Fruit fly (Drosophila melanogaster) whole organism, embryonic: ENCODE data around the gene CG31265.
A peak's percentile ranks its signal among the peaks of the same experiment; 100 is the strongest.

Experiments used
- Atf6 ChIP-seq: fragments of 200-800 bp; sonication (Bioruptor generic); IDR thresholded peaks from 2 replicates; pipeline ENCODE4 v1.3.6; 2022; ENCODE audit warnings: missing biosample characterization, missing genetic modification characterization
- CG1024 ChIP-seq: fragments of 200-800 bp; sonication (Bioruptor generic); IDR thresholded peaks from 2 replicates; pipeline ENCODE4 v1.3.6; 2022; ENCODE audit warnings: missing biosample characterization, missing genetic modification characterization
- CG10462 ChIP-seq: fragments of 200-800 bp; sonication (Bioruptor generic); optimal IDR thresholded peaks from 2 replicates; lab custom pipeline; 2016; ENCODE audit warnings: missing biosample characterization, missing genetic modification characterization
- CG11456 ChIP-seq: fragments of 200-800 bp; sonication (Bioruptor generic); IDR thresholded peaks from 3 replicates; pipeline ENCODE4 v1.3.6; 2022; ENCODE audit warnings: missing biosample characterization, missing genetic modification characterization
- CG12744 ChIP-seq: fragments of 200-800 bp; sonication (Bioruptor generic); optimal IDR thresholded peaks from 2 replicates; lab custom pipeline; 2016; ENCODE audit warnings: missing biosample characterization, missing genetic modification characterization
- CG13123 ChIP-seq: fragments of 200-800 bp; sonication (Bioruptor generic); optimal IDR thresholded peaks from 2 replicates; lab custom pipeline; 2016; ENCODE audit warnings: missing biosample characterization, missing genetic modification characterization
- CG16813 ChIP-seq: fragments of 200-800 bp; sonication (Bioruptor generic); IDR thresholded peaks from 3 replicates; pipeline ENCODE4 v1.3.6; 2022; ENCODE audit warnings: missing biosample characterization, missing genetic modification characterization; ENCODE audit not compliant: partially characterized antibody
- CG16863 ChIP-seq: fragments of 200-800 bp; sonication (Bioruptor generic); optimal IDR thresholded peaks from 3 replicates; lab custom pipeline; 2016; ENCODE audit warnings: missing biosample characterization, missing genetic modification characterization
- CG1832 ChIP-seq: fragments of 200-800 bp; sonication (Bioruptor generic); optimal IDR thresholded peaks from 2 replicates; lab custom pipeline; 2017; ENCODE audit warnings: missing biosample characterization, mild to moderate bottlenecking, missing genetic modification characterization, inconsistent platforms
- CG2202 ChIP-seq: fragments of 200-800 bp; sonication (Bioruptor generic); optimal IDR thresholded peaks from 2 replicates; lab custom pipeline; 2018; ENCODE audit warnings: missing biosample characterization, mild to moderate bottlenecking, missing genetic modification characterization
- CG30403 ChIP-seq: fragments of 200-800 bp; sonication (Bioruptor generic); optimal IDR thresholded peaks from 3 replicates; lab custom pipeline; 2016; ENCODE audit warnings: missing biosample characterization, missing genetic modification characterization
- CG31224 ChIP-seq: fragments of 200-800 bp; sonication (Bioruptor generic); IDR thresholded peaks from 2 replicates; pipeline ENCODE4 v1.3.6; 2022; ENCODE audit warnings: missing biosample characterization, missing genetic modification characterization
- CG33213 ChIP-seq: fragments of 200-800 bp; sonication (Bioruptor generic); optimal IDR thresholded peaks from 3 replicates; lab custom pipeline; 2016; ENCODE audit warnings: missing biosample characterization, missing genetic modification characterization
- CG6791 ChIP-seq: fragments of 200-800 bp; sonication (Bioruptor generic); IDR thresholded peaks from 3 replicates; pipeline ENCODE4 v1.3.6; 2022; ENCODE audit warnings: missing biosample characterization, missing genetic modification characterization; ENCODE audit not compliant: partially characterized antibody
- CG7271 ChIP-seq: fragments of 200-800 bp; sonication (Bioruptor generic); optimal IDR thresholded peaks from 2 replicates; lab custom pipeline; 2018; ENCODE audit warnings: missing biosample characterization, mild to moderate bottlenecking, missing genetic modification characterization, moderate library complexity
- CG7556 ChIP-seq: fragments of 200-800 bp; sonication (Bioruptor generic); optimal IDR thresholded peaks from 2 replicates; lab custom pipeline; 2017; ENCODE audit warnings: missing biosample characterization, mild to moderate bottlenecking, missing genetic modification characterization
- CG7839 ChIP-seq: fragments of 200-800 bp; sonication (Bioruptor generic); optimal IDR thresholded peaks from 3 replicates; lab custom pipeline; 2018; ENCODE audit warnings: missing biosample characterization, mild to moderate bottlenecking, missing genetic modification characterization, moderate library complexity
- CG8765 ChIP-seq: fragments of 200-800 bp; sonication (Bioruptor generic); IDR thresholded peaks from 2 replicates; pipeline ENCODE4 v1.3.6; 2022; ENCODE audit warnings: missing biosample characterization, missing genetic modification characterization
- CG8944 ChIP-seq: fragments of 200-800 bp; sonication (Bioruptor generic); optimal IDR thresholded peaks from 3 replicates; lab custom pipeline; 2016; ENCODE audit warnings: missing biosample characterization, missing genetic modification characterization
- CG9817 ChIP-seq: fragments of 200-800 bp; sonication (Bioruptor generic); optimal IDR thresholded peaks from 2 replicates; lab custom pipeline; 2018; ENCODE audit warnings: missing biosample characterization, mild to moderate bottlenecking, missing genetic modification characterization, moderate library complexity
- CoRest ChIP-seq: fragments of 200-800 bp; sonication (Bioruptor generic); optimal IDR thresholded peaks from 3 replicates; lab custom pipeline; 2018; ENCODE audit warnings: missing biosample characterization, mild to moderate bottlenecking, missing genetic modification characterization, moderate library complexity
- Dbx ChIP-seq: fragments of 200-800 bp; sonication (Bioruptor generic); IDR thresholded peaks from 3 replicates; pipeline ENCODE4 v1.3.6; 2022; ENCODE audit warnings: missing biosample characterization, missing genetic modification characterization
- H2.0 ChIP-seq: fragments of 200-800 bp; sonication (Bioruptor generic); IDR thresholded peaks from 2 replicates; pipeline ENCODE4 v1.3.6; 2022; ENCODE audit warnings: missing biosample characterization, missing genetic modification characterization
- HLH54F ChIP-seq: fragments of 200-800 bp; sonication (Bioruptor generic); optimal IDR thresholded peaks from 3 replicates; lab custom pipeline; 2016; ENCODE audit warnings: missing biosample characterization, missing genetic modification characterization
- Hmx ChIP-seq: fragments of 200-800 bp; sonication (Bioruptor generic); optimal IDR thresholded peaks from 2 replicates; lab custom pipeline; 2016; ENCODE audit warnings: missing biosample characterization, missing genetic modification characterization
- Hr51 ChIP-seq, 2 experiments: fragments of 200-800 bp; sonication (Bioruptor generic); optimal IDR thresholded peaks; 2 replicates in 1 of 2; 3 replicates in 1 of 2; lab custom pipeline; 2016 to 2018; ENCODE audit warnings: missing biosample characterization in 2 of 2, missing genetic modification characterization in 2 of 2, mild to moderate bottlenecking in 1 of 2, moderate library complexity in 1 of 2
- Jarid2 ChIP-seq: fragments of 200-800 bp; sonication (Bioruptor generic); optimal IDR thresholded peaks from 3 replicates; lab custom pipeline; 2017; ENCODE audit warnings: mild to moderate bottlenecking, missing biosample characterization, missing genetic modification reagents, missing genetic modification characterization
- Lim3 ChIP-seq: fragments of 200-800 bp; sonication (Bioruptor generic); IDR thresholded peaks from 2 replicates; pipeline ENCODE4 v1.3.6; 2022; ENCODE audit warnings: missing biosample characterization, missing genetic modification characterization
- Lpt ChIP-seq: fragments of >200 bp; optimal IDR thresholded peaks from 2 replicates; lab custom pipeline; 2018; ENCODE audit warnings: missing biosample characterization, missing genetic modification characterization
- Mad ChIP-seq: fragments of 200-800 bp; sonication (Bioruptor generic); optimal IDR thresholded peaks from 2 replicates; lab custom pipeline; 2016; ENCODE audit warnings: missing biosample characterization, missing genetic modification characterization
- Med ChIP-seq: fragments of 200-800 bp; sonication (Bioruptor generic); peaks from one replicate; lab custom pipeline; 2016; ENCODE audit warnings: missing biosample characterization, missing genetic modification characterization, mild to moderate bottlenecking, inconsistent platforms, moderate library complexity
- NC2α ChIP-seq: fragments of 200-800 bp; sonication (Bioruptor generic); optimal IDR thresholded peaks from 2 replicates; lab custom pipeline; 2016; ENCODE audit warnings: missing biosample characterization, missing genetic modification characterization
- Nf-YA ChIP-seq: fragments of 200-800 bp; sonication (Bioruptor generic); IDR thresholded peaks from 2 replicates; pipeline ENCODE4 v1.3.6; 2022; ENCODE audit warnings: missing biosample characterization, missing genetic modification characterization
- Oaz ChIP-seq: fragments of 200-800 bp; sonication (Bioruptor generic); IDR thresholded peaks from 2 replicates; pipeline ENCODE4 v1.3.6; 2022; ENCODE audit warnings: missing biosample characterization, missing genetic modification characterization
- Opbp ChIP-seq: fragments of 200-800 bp; sonication (Bioruptor generic); IDR thresholded peaks from 3 replicates; pipeline ENCODE4 v1.3.6; 2022; ENCODE audit warnings: missing biosample characterization, missing genetic modification characterization; ENCODE audit not compliant: partially characterized antibody
- Ravus ChIP-seq: fragments of 200-800 bp; sonication (Bioruptor generic); IDR thresholded peaks from 2 replicates; pipeline ENCODE4 v1.3.6; 2022; ENCODE audit warnings: missing biosample characterization, missing genetic modification characterization
- ab ChIP-seq: fragments of 200-800 bp; sonication (Bioruptor generic); optimal IDR thresholded peaks from 2 replicates; lab custom pipeline; 2016; ENCODE audit warnings: missing biosample characterization, missing genetic modification characterization
- bsh ChIP-seq, 2 experiments: fragments of 200-800 bp; sonication (Bioruptor generic); optimal IDR thresholded peaks; 2 replicates each; lab custom pipeline; 2017 to 2018; ENCODE audit warnings: mild to moderate bottlenecking in 2 of 2, missing biosample characterization in 2 of 2, missing genetic modification characterization in 2 of 2, moderate library complexity in 1 of 2
- chif ChIP-seq, 2 experiments: fragments of 200-800 bp; sonication (Bioruptor generic); optimal IDR thresholded peaks; 3 replicates each; lab custom pipeline; 2016; ENCODE audit warnings: missing biosample characterization in 2 of 2, missing genetic modification characterization in 2 of 2
- chn ChIP-seq: fragments of 200-800 bp; sonication (Bioruptor generic); optimal IDR thresholded peaks from 2 replicates; lab custom pipeline; 2016; ENCODE audit warnings: missing biosample characterization, missing genetic modification characterization
- danr ChIP-seq: fragments of 200-800 bp; sonication (Bioruptor generic); IDR thresholded peaks from 2 replicates; pipeline ENCODE4 v1.3.6; 2022; ENCODE audit warnings: missing biosample characterization, missing genetic modification characterization
- emc ChIP-seq: fragments of 200-800 bp; sonication (Bioruptor generic); optimal IDR thresholded peaks from 2 replicates; lab custom pipeline; 2016; ENCODE audit warnings: missing biosample characterization, missing genetic modification characterization
- eyg ChIP-seq: fragments of 200-800 bp; sonication (Bioruptor generic); optimal IDR thresholded peaks from 3 replicates; lab custom pipeline; 2016; ENCODE audit warnings: missing biosample characterization, missing genetic modification characterization
- fd102C ChIP-seq: fragments of 200-800 bp; sonication (Bioruptor generic); optimal IDR thresholded peaks from 2 replicates; lab custom pipeline; 2018; ENCODE audit warnings: missing biosample characterization, mild to moderate bottlenecking, missing genetic modification characterization, moderate library complexity
- fd64A ChIP-seq: fragments of 200-800 bp; sonication (Bioruptor generic); optimal IDR thresholded peaks from 3 replicates; lab custom pipeline; 2018; ENCODE audit warnings: missing biosample characterization, mild to moderate bottlenecking, missing genetic modification characterization
- pros ChIP-seq: fragments of 200-800 bp; sonication (Bioruptor generic); optimal IDR thresholded peaks from 3 replicates; lab custom pipeline; 2019; ENCODE audit warnings: missing biosample characterization, mild to moderate bottlenecking, missing genetic modification characterization, moderate library complexity
- pum ChIP-seq: fragments of 200-800 bp; sonication (Bioruptor generic); optimal IDR thresholded peaks from 2 replicates; lab custom pipeline; 2016; ENCODE audit warnings: missing biosample characterization, missing genetic modification characterization
- shn ChIP-seq: fragments of 200-800 bp; sonication (Bioruptor generic); optimal IDR thresholded peaks from 3 replicates; lab custom pipeline; 2016; ENCODE audit warnings: missing biosample characterization, missing genetic modification characterization
- slbo ChIP-seq: fragments of 200-800 bp; sonication (Bioruptor generic); IDR thresholded peaks from 2 replicates; pipeline ENCODE4 v1.3.6; 2022; ENCODE audit warnings: missing biosample characterization, missing genetic modification characterization
- unc-4 ChIP-seq: fragments of 200-800 bp; sonication (Bioruptor generic); IDR thresholded peaks from 2 replicates; pipeline ENCODE4 v1.3.6; 2022; ENCODE audit warnings: missing biosample characterization, missing genetic modification characterization; ENCODE audit not compliant: partially characterized antibody
- zfh1 ChIP-seq: fragments of 200-800 bp; sonication (Bioruptor generic); IDR thresholded peaks from 3 replicates; pipeline ENCODE4 v1.3.6; 2022; ENCODE audit warnings: missing biosample characterization, missing genetic modification characterization

Gene CG31265

dm6 chr3R:17079859-17080255 lies 48.2 kb upstream of the CG31265 start, which contains the start of the genes Keap1 and kuk (continued):
- TF ChIP-seq Jarid2 (peak; percentile 16), CG9817 (peak; percentile 54), pros (GFP tag; lab: Kevin White, UChicago) (no peak), H2.0 (GFP tag; lab: Robert Waterston, UW) (peak; percentile 60), shn (GFP tag; lab: Kevin White, UChicago) (peak; percentile 74), Med (GFP tag; lab: Kevin White, UChicago) (peak; percentile 89), Lim3 (no peak), CG6791 (peak; percentile 75), CG1832 (no peak), Hr51 (GFP tag; optimal IDR thresholded peaks at IDR 0.05; lab: Kevin White, UChicago) (peak in 1 of 2 experiments; percentile 69), CG13123 (GFP tag; lab: Kevin White, UChicago) (peak; percentile 66), CG30403 (GFP tag; lab: Kevin White, UChicago) (peak; percentile 73), bsh (GFP tag; optimal IDR thresholded peaks at IDR 0.05; lab: Kevin White, UChicago) (peak in 1 of 2 experiments; percentile 24), fd64A (GFP tag; lab: Kevin White, UChicago) (no peak), unc-4 (GFP tag; lab: Robert Waterston, UW) (peak; percentile 86), CG8765 (GFP tag; lab: Robert Waterston, UW) (peak; percentile 30; the same call in 1 of the 2 replicates), CG1024 (GFP tag; lab: Robert Waterston, UW) (0 out of 2 replicates have a peak, but pooled peaks have one; percentile 26), Ravus (GFP tag; lab: Robert Waterston, UW) (no peak), Dbx (GFP tag; lab: Robert Waterston, UW) (peak; percentile 73), CG31224 (0 out of 2 replicates have a peak, but pooled peaks have one; percentile 32), Oaz (no peak), CoRest (tag; lab: Kevin White, UChicago) (peak; percentile 67), CG7556 (no peak), CG16813 (GFP tag; lab: Robert Waterston, UW) (peak; percentile 78), Hmx (GFP tag; lab: Kevin White, UChicago) (no peak), eyg (GFP tag; lab: Kevin White, UChicago) (peak; percentile 58), chn (GFP tag; lab: Kevin White, UChicago) (peak; percentile 50), CG12744 (GFP tag; lab: Kevin White, UChicago) (peak; percentile 49), ab (GFP tag; lab: Kevin White, UChicago) (no peak), Mad (GFP tag; lab: Kevin White, UChicago) (peak; percentile 72), CG8944 (GFP tag; lab: Kevin White, UChicago) (peak; percentile 11), chif (GFP tag; optimal IDR thresholded peaks at IDR 0.05; lab: Kevin White, UChicago) (peak; percentile 44 to 65), emc (GFP tag; lab: Kevin White, UChicago) (peak; percentile 62), fd102C (GFP tag; lab: Kevin White, UChicago) (no peak), CG7271 (peak; percentile 17), slbo (GFP tag; lab: Robert Waterston, UW) (peak; percentile 72), Atf6 (GFP tag; lab: Robert Waterston, UW) (no peak), CG10462 (GFP tag; lab: Kevin White, UChicago) (peak; percentile 69), CG2202 (tag; lab: Kevin White, UChicago) (no peak), danr (GFP tag; lab: Robert Waterston, UW) (0 out of 2 replicates have a peak, but pooled peaks have one; percentile 20), pum (GFP tag; lab: Kevin White, UChicago) (peak; percentile 63), Opbp (peak; percentile 71), CG7839 (tag; lab: Kevin White, UChicago) (peak; percentile 13), NC2α (GFP tag; lab: Kevin White, UChicago) (peak; percentile 35), CG11456 (GFP tag; lab: Robert Waterston, UW) (0 out of 3 replicates have a peak, but pooled peaks have one; percentile 66), CG16863 (GFP tag; lab: Kevin White, UChicago) (peak; percentile 23), zfh1 (GFP tag; lab: Robert Waterston, UW) (peak; percentile 63; the same call in 1 of the 3 replicates), HLH54F (GFP tag; lab: Kevin White, UChicago) (peak; percentile 73), CG33213 (GFP tag; lab: Kevin White, UChicago) (peak; percentile 77), Nf-YA (GFP tag; lab: Robert Waterston, UW) (no peak), Lpt (GFP tag; lab: Kevin White, UChicago) (no peak)
